Fruit fly (Drosophila melanogaster): ENCODE results near the gene CG5199.
A peak's percentile ranks its signal among the peaks of the same experiment; 100 is the strongest.

CG5199 gene

dm6 chr3L:20410345-20410744, 42.3 kb downstream of the CG5199 start, which contains the start of gene CG13248:
TSS of gene CG13248 (minus strand) at chr3L:20410566.
- no peak for TF ChIP-seq CG12299 (tag; optimal IDR thresholded peaks at IDR 0.05)
- 0 out of 3 replicates have a peak, but pooled peaks have one; percentile 4 for TF ChIP-seq CG2199 (GFP tag; IDR thresholded peaks at IDR 0.05)
- peak; percentile 95 for TF ChIP-seq onecut (GFP tag; IDR thresholded peaks at IDR 0.05)
- no peak for TF ChIP-seq CG11456 (GFP tag; IDR thresholded peaks at IDR 0.05)
- TF ChIP-seq eve (GFP tag; optimal IDR thresholded peaks at IDR 0.05) = no peak
- TF ChIP-seq scrt (GFP tag; optimal IDR thresholded peaks at IDR 0.05) = peak; percentile 63
- TF ChIP-seq crp (GFP tag; optimal IDR thresholded peaks at IDR 0.05) = peak in 1 of 2 experiments; percentile 15
- TF ChIP-seq CG18476 (GFP tag; optimal IDR thresholded peaks at IDR 0.05) = no peak
- no peak for TF ChIP-seq CG18599 (GFP tag; optimal IDR thresholded peaks at IDR 0.05)
- no peak for TF ChIP-seq ab (GFP tag; optimal IDR thresholded peaks at IDR 0.05)
- TF ChIP-seq MBD-R2 (GFP tag; IDR thresholded peaks at IDR 0.05) = peak; percentile 22; the same call in 1 of the 2 replicates
- no peak for TF ChIP-seq CG13123 (GFP tag; optimal IDR thresholded peaks at IDR 0.05)

dm6 chr3L:20405971-20406948, 46.4 kb downstream of the CG5199 start:
- TF ChIP-seq Side (GFP tag; optimal IDR thresholded peaks at IDR 0.05) (no peak), CG13296 (GFP tag; optimal IDR thresholded peaks at IDR 0.05) (peak; percentile 73), CG17912 (GFP tag; optimal IDR thresholded peaks at IDR 0.05) (peak; percentile 19), Nf-YC (tag; optimal IDR thresholded peaks at IDR 0.05) (peak; percentile 21), CG8924 (tag; optimal IDR thresholded peaks at IDR 0.05) (peak; percentile 18), pho (GFP tag; optimal IDR thresholded peaks at IDR 0.05) (no peak), CG12769 (tag; optimal IDR thresholded peaks at IDR 0.05) (peak; percentile 3), CG6813 (GFP tag; optimal IDR thresholded peaks at IDR 0.05) (peak; percentile 56), wek (GFP tag; optimal IDR thresholded peaks at IDR 0.05) (peak; percentile 41), kay (GFP tag; optimal IDR thresholded peaks at IDR 0.05) (no peak), lov (optimal IDR thresholded peaks at IDR 0.05) (no peak), lov (GFP tag; IDR thresholded peaks at IDR 0.05) (no peak), C15 (GFP tag; IDR thresholded peaks at IDR 0.05) (no peak), Oli (tag; optimal IDR thresholded peaks at IDR 0.05) (no peak), exex (tag; optimal IDR thresholded peaks at IDR 0.05) (peak; percentile 28), vvl (GFP tag; IDR thresholded peaks at IDR 0.05) (peak; percentile 47; the same call in 1 of the 2 replicates), tap (tag; optimal IDR thresholded peaks at IDR 0.05) (peak; percentile 20), HLH4C (GFP tag; IDR thresholded peaks at IDR 0.05; ENCODE audit: partially characterized antibody) (no peak), Fer3 (tag; optimal IDR thresholded peaks at IDR 0.05) (peak; percentile 24), CG33213 (GFP tag; optimal IDR thresholded peaks at IDR 0.05) (no peak), gsb-n (tag; optimal IDR thresholded peaks at IDR 0.05) (peak; percentile 25), BtbVII (GFP tag; optimal IDR thresholded peaks at IDR 0.05) (no peak), ATbp (GFP tag; optimal IDR thresholded peaks at IDR 0.05) (peak; percentile 59), HmgZ (tag; optimal IDR thresholded peaks at IDR 0.05) (peak; percentile 48), tna (GFP tag; IDR thresholded peaks at IDR 0.05; ENCODE audit: partially characterized antibody) (no peak), odd (GFP tag; optimal IDR thresholded peaks at IDR 0.05) (peak; percentile 27), NfI (GFP tag; optimal IDR thresholded peaks at IDR 0.05) (peak; percentile 44), sqz (GFP tag; optimal IDR thresholded peaks at IDR 0.05) (peak; percentile 27), sens (GFP tag) (peak; percentile 66), CG15514 (GFP tag; optimal IDR thresholded peaks at IDR 0.05) (peak; percentile 27), CG11504 (tag; optimal IDR thresholded peaks at IDR 0.05) (peak; percentile 3), sug (tag; optimal IDR thresholded peaks at IDR 0.05) (peak; percentile 18), CG7987 (GFP tag; optimal IDR thresholded peaks at IDR 0.05) (peak; percentile 61), CG18599 (GFP tag; optimal IDR thresholded peaks at IDR 0.05) (peak; percentile 0), CG8290 (GFP tag; optimal IDR thresholded peaks at IDR 0.05) (no peak), CG8290 (tag; optimal IDR thresholded peaks at IDR 0.05) (peak in 1 of 2 experiments; percentile 34)
